Fruit fly (Drosophila melanogaster): ENCODE data around the gene pira.

pira gene

DNA sequence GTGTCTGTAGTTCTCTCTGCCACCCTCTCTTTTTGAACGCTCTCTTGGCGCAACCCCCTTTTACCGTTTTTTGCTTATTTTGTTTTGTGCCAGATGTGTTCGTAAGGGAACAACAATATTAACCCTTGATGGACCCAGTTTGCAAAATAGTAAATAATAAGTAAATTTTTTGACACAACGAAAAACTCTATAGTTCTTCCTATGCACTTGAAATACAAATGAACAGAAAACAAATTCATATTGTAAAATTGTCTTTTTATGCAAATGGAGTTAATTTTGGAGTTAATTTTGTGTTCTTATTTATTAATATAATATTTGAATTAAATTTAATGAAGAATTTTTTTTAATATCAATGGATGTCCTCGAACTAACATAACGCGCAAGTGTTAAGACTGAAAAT, 2.3 kb upstream of the pira start:
- TF ChIP-seq CG15336 (GFP tag; IDR thresholded peaks at IDR 0.05) (0 out of 2 replicates have a peak, but pooled peaks have one; percentile 21), Ets21C (GFP tag; optimal IDR thresholded peaks at IDR 0.05) (no peak)

DNA sequence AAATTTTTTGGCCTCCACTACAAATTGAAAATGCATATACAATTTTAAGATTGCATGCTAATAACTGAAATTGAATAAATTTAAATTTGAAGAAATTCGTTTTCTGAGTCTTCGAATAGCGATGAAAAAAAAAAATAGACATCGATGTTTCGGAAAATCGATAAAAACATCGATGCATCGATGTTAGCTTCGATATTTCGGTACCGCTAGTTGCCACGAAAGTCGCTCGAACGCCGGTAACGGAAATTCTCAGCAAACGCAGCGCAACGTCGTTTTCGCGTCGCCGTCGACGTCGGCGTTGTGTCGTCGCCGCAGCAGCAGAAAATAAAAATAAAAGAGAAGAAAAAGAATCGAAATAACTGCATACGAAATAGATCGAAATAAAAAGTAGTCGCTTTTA, 1.7 kb upstream of the pira start, which contains the start of gene Agpat1:
TSS of gene Agpat1 (plus strand) at position 191 of the 400 bp plus-strand sequence.
- TF ChIP-seq Eip78C (GFP tag) (peak; percentile 29), Hr38 (GFP tag; optimal IDR thresholded peaks at IDR 0.05) (no peak)

DNA sequence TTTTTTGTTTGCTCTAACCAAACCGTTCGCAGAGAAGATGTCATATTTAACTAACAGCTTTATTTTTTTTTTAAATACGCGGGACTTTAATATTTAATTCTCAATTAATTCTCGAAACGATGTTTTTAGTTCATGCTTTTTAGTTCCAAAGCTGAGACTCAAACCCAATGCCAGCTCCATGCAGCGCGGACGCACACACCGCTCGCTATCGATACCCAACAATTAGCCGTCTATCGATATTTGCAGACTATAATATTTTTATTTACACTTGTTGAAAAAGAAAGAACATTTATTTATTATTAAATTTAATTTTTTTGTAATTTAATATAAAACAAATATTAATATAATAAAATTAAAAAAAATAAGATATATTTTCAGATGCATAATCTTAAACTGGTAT, 1.2 kb upstream of the pira start:
- TF ChIP-seq Eip75B (GFP tag; optimal IDR thresholded peaks at IDR 0.05) (no peak), Eip78C (GFP tag) (no peak), eg (GFP tag; IDR thresholded peaks at IDR 0.05) (no peak), Hr39 (GFP tag; optimal IDR thresholded peaks at IDR 0.05) (no peak), svp (GFP tag) (no peak), CG11294 (GFP tag; IDR thresholded peaks at IDR 0.05) (no peak), CG9139 (GFP tag; optimal IDR thresholded peaks at IDR 0.05) (no peak), Hr4 (GFP tag; optimal IDR thresholded peaks at IDR 0.05) (no peak), CG6792 (GFP tag; optimal IDR thresholded peaks at IDR 0.05) (no peak), CG8319 (GFP tag; optimal IDR thresholded peaks at IDR 0.05) (no peak), CG6163 (GFP tag; IDR thresholded peaks at IDR 0.05) (no peak), Gug (GFP tag; IDR thresholded peaks at IDR 0.05) (no peak), Eip93F (GFP tag; optimal IDR thresholded peaks at IDR 0.05) (no peak), Smox (GFP tag; optimal IDR thresholded peaks at IDR 0.05) (no peak), Lpt (GFP tag; optimal IDR thresholded peaks at IDR 0.05) (no peak)

DNA sequence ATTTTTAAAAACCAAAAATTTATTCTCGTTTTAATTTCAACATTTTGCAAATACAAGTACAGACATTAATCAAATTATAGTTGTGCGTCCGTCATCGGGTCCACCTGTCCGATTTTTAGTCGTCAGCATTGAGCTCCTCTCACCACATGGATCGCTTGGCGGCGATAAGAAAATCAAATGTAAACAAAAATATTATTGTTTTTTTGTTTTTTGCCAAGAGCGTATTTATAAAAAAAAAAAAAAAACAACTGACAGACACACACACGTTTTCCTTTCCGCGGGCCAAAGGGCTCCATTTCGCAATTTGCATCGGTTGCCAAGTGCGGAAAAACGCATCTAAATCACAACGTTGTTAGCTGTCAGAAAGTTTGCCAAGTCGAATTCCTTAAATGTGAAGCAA, 493 bp upstream of the pira start:
- TF ChIP-seq svp (GFP tag) = peak; percentile 87

DNA sequence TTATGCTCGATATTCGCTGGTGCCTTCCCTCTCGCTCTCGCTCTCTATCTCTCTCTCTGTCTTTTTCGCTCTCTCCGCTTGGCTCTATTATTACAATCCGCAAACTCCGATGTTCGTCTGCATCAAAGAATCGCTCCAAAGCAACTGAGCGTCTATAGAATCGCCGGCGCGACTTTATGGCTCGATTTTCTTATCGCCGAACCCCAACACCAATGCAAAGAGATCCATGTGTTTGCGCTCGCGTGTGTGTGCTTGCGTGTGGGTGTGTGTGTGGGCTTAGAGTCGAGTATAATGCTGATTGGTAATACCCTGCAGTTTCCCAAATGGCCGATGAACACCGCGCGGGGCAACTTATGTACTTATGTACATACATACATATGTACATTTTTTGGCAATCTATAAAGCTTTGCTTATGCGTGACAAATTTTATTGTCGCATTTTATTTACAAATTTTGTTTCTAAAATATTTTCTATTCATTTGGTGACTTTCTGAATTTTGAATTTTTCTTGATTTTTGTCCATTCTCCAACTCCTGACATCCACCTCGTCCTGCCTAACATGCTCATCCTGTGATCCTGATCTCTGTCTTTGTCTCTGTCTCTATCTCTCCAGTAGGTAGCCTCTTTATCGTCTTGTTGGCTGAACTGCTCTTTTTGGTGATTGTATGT, 2.8 kb downstream of the pira start, which contains the start of gene Paics:
TSS of gene Paics (minus strand) at position 152 of the 668 bp plus-strand sequence.
- no peak for TF ChIP-seq vri (GFP tag; optimal IDR thresholded peaks at IDR 0.05)
- no peak for TF ChIP-seq CG11294 (GFP tag; IDR thresholded peaks at IDR 0.05)
- TF ChIP-seq CG6854 (GFP tag; optimal IDR thresholded peaks at IDR 0.05) = no peak
- TF ChIP-seq fd59A (GFP tag; optimal IDR thresholded peaks at IDR 0.05) = peak; percentile 55
- TF ChIP-seq CG3919 (GFP tag; optimal IDR thresholded peaks at IDR 0.05) = peak; percentile 43
- TF ChIP-seq CG11762 (GFP tag; optimal IDR thresholded peaks at IDR 0.05; ENCODE audit: insufficient read depth) = peak; percentile 6
- peak in 1 of 2 experiments; percentile 41 for TF ChIP-seq salr (GFP tag; optimal IDR thresholded peaks at IDR 0.05)
- TF ChIP-seq Hr38 (GFP tag; optimal IDR thresholded peaks at IDR 0.05) = no peak
- peak; percentile 56 for TF ChIP-seq OdsH (GFP tag; optimal IDR thresholded peaks at IDR 0.05)
- TF ChIP-seq dsx (GFP tag; optimal IDR thresholded peaks at IDR 0.05; ENCODE audit: poor library complexity, severe bottlenecking) = peak; percentile 62
- TF ChIP-seq fd85E (GFP tag; optimal IDR thresholded peaks at IDR 0.05) = no peak
- no peak for TF ChIP-seq Ets21C (GFP tag; optimal IDR thresholded peaks at IDR 0.05)
- no peak for TF ChIP-seq CG11902 (GFP tag; optimal IDR thresholded peaks at IDR 0.05)
- TF ChIP-seq fkh (GFP tag; optimal IDR thresholded peaks at IDR 0.05) = peak; percentile 4
- peak; percentile 42 for TF ChIP-seq cyc (GFP tag; optimal IDR thresholded peaks at IDR 0.05)
- TF ChIP-seq Eip93F (GFP tag; optimal IDR thresholded peaks at IDR 0.05) = no peak
- TF ChIP-seq Hr4 (GFP tag; optimal IDR thresholded peaks at IDR 0.05) = peak; percentile 69
- peak; percentile 28 for TF ChIP-seq CG7368 (GFP tag; optimal IDR thresholded peaks at IDR 0.05)
- TF ChIP-seq CG8119 (GFP tag; IDR thresholded peaks at IDR 0.05) = peak; percentile 58; the same call in 2 of the 3 replicates
- TF ChIP-seq svp (GFP tag) = peak; percentile 93
- no peak for TF ChIP-seq Lpt (GFP tag; optimal IDR thresholded peaks at IDR 0.05)
- TF ChIP-seq CG10669 (GFP tag; optimal IDR thresholded peaks at IDR 0.05) = peak; percentile 61
- peak; percentile 64 for TF ChIP-seq Met (GFP tag; optimal IDR thresholded peaks at IDR 0.05)
- peak; percentile 69 for TF ChIP-seq CG32006 (GFP tag; optimal IDR thresholded peaks at IDR 0.05)
- TF ChIP-seq CG34406 (GFP tag; optimal IDR thresholded peaks at IDR 0.05) = peak; percentile 23
- no peak for TF ChIP-seq CG6276 (GFP tag; optimal IDR thresholded peaks at IDR 0.05)
- peak; percentile 50 for TF ChIP-seq achi (GFP tag; optimal IDR thresholded peaks at IDR 0.05)
- TF ChIP-seq CG6792 (GFP tag; optimal IDR thresholded peaks at IDR 0.05) = peak; percentile 34
- peak; percentile 43; the same call in 2 of the 3 replicates for TF ChIP-seq eg (GFP tag; IDR thresholded peaks at IDR 0.05)
- TF ChIP-seq CG8319 (GFP tag; optimal IDR thresholded peaks at IDR 0.05) = peak; percentile 15
- peak; percentile 76 for TF ChIP-seq acj6 (GFP tag; optimal IDR thresholded peaks at IDR 0.05)
- peak; percentile 44 for TF ChIP-seq Ets96B (tag; optimal IDR thresholded peaks at IDR 0.05)
- TF ChIP-seq CG4318 (GFP tag; optimal IDR thresholded peaks at IDR 0.05) = peak; percentile 25
- TF ChIP-seq Gug (GFP tag; IDR thresholded peaks at IDR 0.05) = peak; percentile 41
- no peak for TF ChIP-seq net (GFP tag; optimal IDR thresholded peaks at IDR 0.05)

Measured in whole organism, prepupa.